Fruit fly (Drosophila melanogaster) whole organism, embryonic: Measurements from ENCODE around the gene CG14221.

Experiments used
- CG10209 ChIP-seq: fragments of 200-800 bp; sonication (Bioruptor generic); optimal IDR thresholded peaks from 3 replicates; lab custom pipeline; 2017; ENCODE audit warnings: missing biosample characterization, mild to moderate bottlenecking, missing genetic modification characterization, missing genetic modification reagents
- CG10431 ChIP-seq: fragments of 200-800 bp; sonication (Bioruptor generic); optimal IDR thresholded peaks from 3 replicates; lab custom pipeline; 2018; ENCODE audit warnings: missing biosample characterization, mild to moderate bottlenecking, missing genetic modification characterization
- CG10462 ChIP-seq: fragments of 200-800 bp; sonication (Bioruptor generic); optimal IDR thresholded peaks from 2 replicates; lab custom pipeline; 2016; ENCODE audit warnings: missing biosample characterization, missing genetic modification characterization
- CG10959 ChIP-seq: fragments of 200-800 bp; sonication (Bioruptor generic); IDR thresholded peaks from 2 replicates; pipeline ENCODE4 v1.3.6; 2022; ENCODE audit warnings: missing biosample characterization, missing genetic modification characterization
- CG11085 ChIP-seq: fragments of 200-800 bp; sonication (Bioruptor generic); IDR thresholded peaks from 2 replicates; pipeline ENCODE4 v1.3.6; 2022; ENCODE audit warnings: missing biosample characterization, missing genetic modification characterization
- CG11560 ChIP-seq: fragments of 200-800 bp; sonication (Bioruptor generic); IDR thresholded peaks from 3 replicates; pipeline ENCODE4 v1.3.6; 2022; ENCODE audit warnings: missing biosample characterization, missing genetic modification characterization
- CG12155 ChIP-seq: fragments of 200-800 bp; sonication (Bioruptor generic); optimal IDR thresholded peaks from 3 replicates; lab custom pipeline; 2016; ENCODE audit warnings: missing biosample characterization, missing genetic modification characterization
- CG12299 ChIP-seq: fragments of 200-800 bp; sonication (Bioruptor generic); optimal IDR thresholded peaks from 2 replicates; lab custom pipeline; 2018; ENCODE audit warnings: missing biosample characterization, mild to moderate bottlenecking, missing genetic modification characterization
- CG14710 ChIP-seq: fragments of 200-800 bp; sonication (Bioruptor generic); optimal IDR thresholded peaks from 3 replicates; lab custom pipeline; 2019; ENCODE audit warnings: missing biosample characterization, mild to moderate bottlenecking, missing genetic modification characterization, moderate library complexity
- CG15269 ChIP-seq: fragments of 200-800 bp; sonication (Bioruptor generic); optimal IDR thresholded peaks from 2 replicates; lab custom pipeline; 2018; ENCODE audit warnings: missing biosample characterization, mild to moderate bottlenecking, missing genetic modification characterization, moderate library complexity
- CG18476 ChIP-seq: fragments of 200-800 bp; sonication (Bioruptor generic); optimal IDR thresholded peaks from 2 replicates; lab custom pipeline; 2016; ENCODE audit warnings: missing biosample characterization, mild to moderate bottlenecking, missing genetic modification characterization
- CG2120 ChIP-seq: fragments of 200-800 bp; sonication (Bioruptor generic); optimal IDR thresholded peaks from 3 replicates; lab custom pipeline; 2016; ENCODE audit warnings: missing biosample characterization, missing genetic modification characterization
- CG33557 ChIP-seq: fragments of 200-800 bp; sonication (Bioruptor generic); optimal IDR thresholded peaks from 2 replicates; lab custom pipeline; 2019; ENCODE audit warnings: missing biosample characterization, mild to moderate bottlenecking, missing genetic modification characterization, moderate library complexity
- CG4424 ChIP-seq: fragments of 200-800 bp; sonication (Bioruptor generic); optimal IDR thresholded peaks from 3 replicates; lab custom pipeline; 2016; ENCODE audit warnings: missing biosample characterization, missing genetic modification characterization
- CG8290 ChIP-seq, 3 experiments: fragments of 200-800 bp; sonication (Bioruptor generic); optimal IDR thresholded peaks; 2 replicates each; lab custom pipeline; 2016 to 2019; ENCODE audit warnings: missing biosample characterization in 3 of 3, missing genetic modification characterization in 3 of 3, mild to moderate bottlenecking in 2 of 3, moderate library complexity in 1 of 3
- CG8359 ChIP-seq: fragments of 200-800 bp; sonication (Bioruptor generic); optimal IDR thresholded peaks from 2 replicates; lab custom pipeline; 2017; ENCODE audit warnings: missing biosample characterization, mild to moderate bottlenecking, missing genetic modification characterization, borderline replicate concordance
- CG9876 ChIP-seq: fragments of 200-800 bp; sonication (Bioruptor generic); optimal IDR thresholded peaks from 2 replicates; lab custom pipeline; 2016; ENCODE audit warnings: missing biosample characterization, missing genetic modification characterization
- Camta ChIP-seq: fragments of 200-800 bp; sonication (Bioruptor generic); optimal IDR thresholded peaks from 2 replicates; lab custom pipeline; 2016; ENCODE audit warnings: missing biosample characterization, missing genetic modification characterization
- CrebB ChIP-seq: fragments of 200-800 bp; sonication (Bioruptor generic); optimal IDR thresholded peaks from 3 replicates; lab custom pipeline; 2018; ENCODE audit warnings: missing biosample characterization, mild to moderate bottlenecking, missing genetic modification characterization
- D19A ChIP-seq: fragments of 200-800 bp; optimal IDR thresholded peaks from 3 replicates; lab custom pipeline; 2019; ENCODE audit warnings: missing biosample characterization, mild to moderate bottlenecking, missing genetic modification characterization, moderate library complexity
- Fer3 ChIP-seq: fragments of 200-800 bp; sonication (Bioruptor generic); optimal IDR thresholded peaks from 2 replicates; lab custom pipeline; 2018; ENCODE audit warnings: missing biosample characterization, mild to moderate bottlenecking, missing genetic modification characterization, moderate library complexity
- Gug ChIP-seq: fragments of 200-800 bp; sonication (Bioruptor generic); IDR thresholded peaks from 4 replicates; pipeline ENCODE4 v1.3.6; 2022; ENCODE audit warnings: missing biosample characterization, missing genetic modification characterization
- H15 ChIP-seq: fragments of 200-800 bp; sonication (Bioruptor generic); IDR thresholded peaks from 3 replicates; pipeline ENCODE4 v1.3.6; 2022; ENCODE audit warnings: missing biosample characterization, missing genetic modification characterization
- Mes4 ChIP-seq: fragments of 200-800 bp; sonication (Bioruptor generic); optimal IDR thresholded peaks from 2 replicates; lab custom pipeline; 2016; ENCODE audit warnings: missing biosample characterization, missing genetic modification characterization
- Nf-YB ChIP-seq: fragments of 200-800 bp; sonication (Bioruptor generic); optimal IDR thresholded peaks from 3 replicates; lab custom pipeline; 2019; ENCODE audit warnings: missing biosample characterization, mild to moderate bottlenecking, missing genetic modification characterization, moderate library complexity
- Ravus ChIP-seq: fragments of 200-800 bp; sonication (Bioruptor generic); IDR thresholded peaks from 2 replicates; pipeline ENCODE4 v1.3.6; 2022; ENCODE audit warnings: missing biosample characterization, missing genetic modification characterization
- Sry-δ ChIP-seq: fragments of 200-800 bp; sonication (Bioruptor generic); optimal IDR thresholded peaks from 2 replicates; lab custom pipeline; 2016; ENCODE audit warnings: missing biosample characterization, missing genetic modification characterization
- Trl ChIP-seq, 3 experiments: fragments of >200 bp in 2 of 3; fragments of 200-800 bp in 1 of 3; sonication (Bioruptor generic) in 1 of 3; optimal IDR thresholded peaks; 2 replicates in 1 of 3; 3 replicates in 2 of 3; lab custom pipeline; 2016 to 2017; ENCODE audit warnings: missing biosample characterization in 1 of 3, missing genetic modification characterization in 1 of 3
- Xbp1 ChIP-seq: fragments of 200-800 bp; sonication (Bioruptor generic); optimal IDR thresholded peaks from 3 replicates; lab custom pipeline; 2016; ENCODE audit warnings: missing biosample characterization, mild to moderate bottlenecking, missing genetic modification characterization
- Xrp1 ChIP-seq: fragments of 200-800 bp; sonication (Bioruptor generic); IDR thresholded peaks from 2 replicates; pipeline ENCODE4 v1.3.6; 2022; ENCODE audit warnings: missing biosample characterization, missing genetic modification characterization
- ac ChIP-seq: fragments of 200-800 bp; sonication (Bioruptor generic); optimal IDR thresholded peaks from 3 replicates; lab custom pipeline; 2017; ENCODE audit warnings: missing biosample characterization, mild to moderate bottlenecking, missing genetic modification characterization
- ato ChIP-seq: fragments of 200-800 bp; sonication (Bioruptor generic); IDR thresholded peaks from 2 replicates; pipeline ENCODE4 v1.3.6; 2022; ENCODE audit warnings: missing biosample characterization, missing genetic modification characterization; ENCODE audit not compliant: partially characterized antibody
- bbx ChIP-seq: fragments of 200-800 bp; sonication (Bioruptor generic); IDR thresholded peaks from 2 replicates; pipeline ENCODE4 v1.3.6; 2022; ENCODE audit warnings: missing biosample characterization, missing genetic modification characterization; ENCODE audit not compliant: partially characterized antibody
- caup ChIP-seq: fragments of 200-800 bp; sonication (Bioruptor generic); optimal IDR thresholded peaks from 3 replicates; lab custom pipeline; 2017; ENCODE audit warnings: missing biosample characterization, mild to moderate bottlenecking, missing genetic modification characterization, moderate library complexity; ENCODE audit not compliant: severe bottlenecking
- en ChIP-seq: fragments of 200-800 bp; sonication (Bioruptor generic); optimal IDR thresholded peaks from 2 replicates; lab custom pipeline; 2016; ENCODE audit warnings: missing biosample characterization, missing genetic modification characterization
- fd3F ChIP-seq: fragments of 200-800 bp; sonication (Bioruptor generic); optimal IDR thresholded peaks from 2 replicates; lab custom pipeline; 2018; ENCODE audit warnings: missing biosample characterization, mild to moderate bottlenecking, missing genetic modification characterization, moderate library complexity
- ftz-f1 ChIP-seq: fragments of 200-800 bp; sonication (Bioruptor generic); optimal IDR thresholded peaks from 2 replicates; lab custom pipeline; 2016; ENCODE audit warnings: missing biosample characterization, missing genetic modification characterization
- gcm ChIP-seq: fragments of 200-800 bp; sonication (Bioruptor generic); optimal IDR thresholded peaks from 2 replicates; lab custom pipeline; 2019; ENCODE audit warnings: missing biosample characterization, mild to moderate bottlenecking, missing genetic modification characterization, moderate library complexity
- ham ChIP-seq: fragments of 200-800 bp; sonication (Bioruptor generic); IDR thresholded peaks from 2 replicates; pipeline ENCODE4 v1.3.6; 2022; ENCODE audit warnings: missing biosample characterization, missing genetic modification characterization
- lilli ChIP-seq: fragments of 200-800 bp; sonication (Bioruptor generic); optimal IDR thresholded peaks from 3 replicates; lab custom pipeline; 2016; ENCODE audit warnings: missing biosample characterization, missing genetic modification characterization
- luna ChIP-seq: fragments of 200-800 bp; sonication (Bioruptor generic); optimal IDR thresholded peaks from 2 replicates; lab custom pipeline; 2016; ENCODE audit warnings: missing biosample characterization, missing genetic modification characterization
- maf-S ChIP-seq: fragments of 200-800 bp; sonication (Bioruptor generic); optimal IDR thresholded peaks from 2 replicates; lab custom pipeline; 2016; ENCODE audit warnings: missing biosample characterization, missing genetic modification characterization
- odd ChIP-seq: fragments of 200-800 bp; sonication (Bioruptor generic); optimal IDR thresholded peaks from 2 replicates; lab custom pipeline; 2017; ENCODE audit warnings: missing biosample characterization, mild to moderate bottlenecking, missing genetic modification characterization
- pita ChIP-seq: fragments of 200-800 bp; sonication (Bioruptor generic); optimal IDR thresholded peaks from 2 replicates; lab custom pipeline; 2017; ENCODE audit warnings: missing biosample characterization, mild to moderate bottlenecking, missing genetic modification characterization
- sna ChIP-seq: fragments of 200-800 bp; sonication (Bioruptor generic); IDR thresholded peaks from 2 replicates; pipeline ENCODE4 v1.3.6; 2022; ENCODE audit warnings: missing biosample characterization, missing genetic modification characterization; ENCODE audit not compliant: partially characterized antibody
- sr ChIP-seq: fragments of 200-800 bp; sonication (Bioruptor generic); IDR thresholded peaks from 3 replicates; pipeline ENCODE4 v1.3.6; 2022; ENCODE audit warnings: missing biosample characterization, missing genetic modification characterization
- tup ChIP-seq: fragments of 200-800 bp; sonication (Bioruptor generic); optimal IDR thresholded peaks from 2 replicates; lab custom pipeline; 2016; ENCODE audit warnings: missing biosample characterization, mild to moderate bottlenecking, missing genetic modification characterization, moderate library complexity
- unpg ChIP-seq: fragments of 200-800 bp; sonication (Bioruptor generic); optimal IDR thresholded peaks from 3 replicates; lab custom pipeline; 2018; ENCODE audit warnings: missing biosample characterization, mild to moderate bottlenecking, missing genetic modification characterization, moderate library complexity
- wor ChIP-seq: fragments of 200-800 bp; sonication (Bioruptor generic); IDR thresholded peaks from 2 replicates; pipeline ENCODE4 v1.3.6; 2022; ENCODE audit warnings: missing biosample characterization, missing genetic modification characterization

CG14221 gene

dm6 chrX:19603953-19604352 is 17.1 kb downstream of the CG14221 start (continued):
- TF ChIP-seq CG8359 (GFP tag; lab: Kevin White, UChicago): no peak
- TF ChIP-seq Gug (GFP tag; lab: Robert Waterston, UW): peak; percentile 70; the same call in 3 of the 4 replicates
- TF ChIP-seq CG11560 (tag; lab: Robert Waterston, UW): peak; percentile 56; the same call in 2 of the 3 replicates
- TF ChIP-seq CG33557: no peak
- no peak for TF ChIP-seq luna
- peak; percentile 85 for TF ChIP-seq CG15269 (tag; lab: Kevin White, UChicago)
- peak; percentile 73 for TF ChIP-seq CG10959 (GFP tag; lab: Robert Waterston, UW)
- peak; percentile 49 for TF ChIP-seq CG18476 (GFP tag; lab: Kevin White, UChicago)
- TF ChIP-seq ftz-f1 (GFP tag; lab: Kevin White, UChicago): no peak
- peak; percentile 52 for TF ChIP-seq CrebB
- TF ChIP-seq Sry-δ (GFP tag; lab: Kevin White, UChicago): no peak
- peak; percentile 78 for TF ChIP-seq CG11085 (GFP tag; lab: Robert Waterston, UW)
- TF ChIP-seq en (GFP tag; lab: Kevin White, UChicago): peak; percentile 23
- peak; percentile 48; the same call in 1 of the 2 replicates for TF ChIP-seq wor (GFP tag; lab: Robert Waterston, UW)
- TF ChIP-seq CG10431 (GFP tag; lab: Kevin White, UChicago): no peak
- TF ChIP-seq Fer3 (tag; lab: Kevin White, UChicago): peak; percentile 80
- TF ChIP-seq Trl (optimal IDR thresholded peaks at IDR 0.05; lab: Kevin White, UChicago): no peak
- TF ChIP-seq Trl (GFP tag; optimal IDR thresholded peaks at IDR 0.05; lab: Kevin White, UChicago): peak; percentile 54
- peak; percentile 42 for TF ChIP-seq D19A
- no peak for TF ChIP-seq pita (GFP tag; lab: Kevin White, UChicago)
- peak; percentile 85 for TF ChIP-seq caup
- TF ChIP-seq CG4424: peak; percentile 77
- peak; percentile 75 for TF ChIP-seq unpg (GFP tag; lab: Kevin White, UChicago)
- TF ChIP-seq odd (GFP tag; lab: Kevin White, UChicago): no peak
- no peak for TF ChIP-seq CG9876 (GFP tag; lab: Kevin White, UChicago)
- TF ChIP-seq Ravus (GFP tag; lab: Robert Waterston, UW): peak; percentile 55
- TF ChIP-seq ham (GFP tag; lab: Robert Waterston, UW): 0 out of 2 replicates have a peak, but pooled peaks have one; percentile 14
- TF ChIP-seq maf-S (GFP tag; lab: Kevin White, UChicago): peak; percentile 2
- peak; percentile 25 for TF ChIP-seq CG8290 (GFP tag; optimal IDR thresholded peaks at IDR 0.05; lab: Kevin White, UChicago)
- TF ChIP-seq CG8290 (tag; optimal IDR thresholded peaks at IDR 0.05; lab: Kevin White, UChicago): peak in 1 of 2 experiments; percentile 84
- no peak for TF ChIP-seq bbx (GFP tag; lab: Robert Waterston, UW)
- peak; percentile 80 for TF ChIP-seq CG2120
- TF ChIP-seq CG12155: peak; percentile 80
- peak; percentile 58 for TF ChIP-seq Camta (GFP tag; lab: Kevin White, UChicago)
- TF ChIP-seq H15 (GFP tag; lab: Robert Waterston, UW): peak; percentile 69; the same call in 2 of the 3 replicates
- peak; percentile 36 for TF ChIP-seq Nf-YB (GFP tag; lab: Kevin White, UChicago)
- no peak for TF ChIP-seq CG12299 (tag; lab: Kevin White, UChicago)
- TF ChIP-seq ato (GFP tag; lab: Robert Waterston, UW): no peak
- TF ChIP-seq fd3F (GFP tag; lab: Kevin White, UChicago): peak; percentile 71
- no peak for TF ChIP-seq Mes4 (GFP tag; lab: Kevin White, UChicago)
- peak; percentile 74 for TF ChIP-seq Xbp1 (GFP tag; lab: Kevin White, UChicago)
- TF ChIP-seq gcm (GFP tag; lab: Kevin White, UChicago): peak; percentile 43
- TF ChIP-seq CG10462 (GFP tag; lab: Kevin White, UChicago): peak; percentile 24
- peak; percentile 59 for TF ChIP-seq CG10209 (GFP tag; lab: Kevin White, UChicago)
- TF ChIP-seq sna (GFP tag; lab: Robert Waterston, UW): no peak
- peak; percentile 85 for TF ChIP-seq lilli (GFP tag; lab: Kevin White, UChicago)
- peak; percentile 72; the same call in 2 of the 3 replicates for TF ChIP-seq sr (GFP tag; lab: Robert Waterston, UW)
- TF ChIP-seq Xrp1 (GFP tag; lab: Robert Waterston, UW): peak; percentile 71
- TF ChIP-seq CG14710 (tag; lab: Kevin White, UChicago): peak; percentile 44
- no peak for TF ChIP-seq tup (GFP tag; lab: Kevin White, UChicago)
- TF ChIP-seq ac: no peak
